Worm (Caenorhabditis elegans) whole organism, L1 larva: Measurements from ENCODE around the gene srxa-18.

Experiments
- C16A3.4 ChIP-seq: fragments of 150-350 bp; optimal IDR thresholded peaks from 2 replicates; lab custom pipeline; 2014; ENCODE audit warnings: missing biosample characterization, missing genetic modification characterization
- Y116A8C.19 ChIP-seq: sonication (generic microtip); optimal IDR thresholded peaks from 2 replicates; lab custom pipeline; 2016; ENCODE audit warnings: missing compliant biosample characterization, missing genetic modification characterization, borderline replicate concordance
- aha-1 ChIP-seq: fragments of 150-350 bp; optimal IDR thresholded peaks from 2 replicates; lab custom pipeline; 2014; ENCODE audit warnings: missing biosample characterization, missing genetic modification characterization
- aly-2 ChIP-seq: fragments of 150-350 bp; optimal IDR thresholded peaks from 2 replicates; lab custom pipeline; 2014; ENCODE audit warnings: missing biosample characterization, missing genetic modification characterization
- ceh-88 ChIP-seq: fragments of 200-800 bp; sonication (Bioruptor generic); IDR thresholded peaks from 2 replicates; pipeline ENCODE4 v1.3.6; 2022; ENCODE audit warnings: missing genetic modification characterization, missing compliant biosample characterization
- dpl-1 ChIP-seq, 3 experiments: fragments of 150-350 bp in 2 of 3; sonication (generic microtip) in 1 of 3; optimal IDR thresholded peaks; 2 replicates each; lab custom pipeline; 2014 to 2017; ENCODE audit warnings: missing biosample characterization in 3 of 3, missing genetic modification characterization in 3 of 3, missing genetic modification reagents in 3 of 3
- efl-1 ChIP-seq, 4 experiments: fragments of 150-350 bp; optimal IDR thresholded peaks in 3 of 4; peaks in 1 of 4; 1 replicate in 1 of 4; 2 replicates in 3 of 4; lab custom pipeline; 2014; ENCODE audit warnings: missing biosample characterization in 2 of 4, missing genetic modification characterization in 2 of 4, missing genetic modification reagents in 2 of 4
- efl-3 ChIP-seq: fragments of 200-800 bp; sonication (Bioruptor generic); optimal IDR thresholded peaks from 2 replicates; lab custom pipeline; 2018; ENCODE audit warnings: mild to moderate bottlenecking, missing genetic modification characterization, missing compliant biosample characterization
- egl-27 ChIP-seq, 2 experiments: fragments of 150-350 bp in 1 of 2; sonication (generic microtip); optimal IDR thresholded peaks; 3 replicates each; lab custom pipeline; 2017 to 2018; ENCODE audit warnings: missing biosample characterization in 2 of 2, missing genetic modification characterization in 2 of 2, missing genetic modification reagents in 2 of 2
- elt-2 ChIP-seq: sonication (generic microtip); optimal IDR thresholded peaks from 2 replicates; lab custom pipeline; 2016; ENCODE audit warnings: missing genetic modification characterization, mild to moderate bottlenecking, inconsistent platforms, missing compliant biosample characterization, missing genetic modification reagents
- elt-3 ChIP-seq, 6 experiments: fragments of 150-350 bp in 1 of 6; sonication (generic microtip); optimal IDR thresholded peaks; 2 replicates each; lab custom pipeline; 2017 to 2018; ENCODE audit warnings: missing biosample characterization in 6 of 6, missing genetic modification characterization in 6 of 6, inconsistent platforms in 1 of 6
- fkh-10 ChIP-seq: sonication (generic microtip); optimal IDR thresholded peaks from 2 replicates; lab custom pipeline; 2017; ENCODE audit warnings: missing biosample characterization, missing genetic modification reagents, missing genetic modification characterization
- fkh-4 ChIP-seq: sonication (generic microtip); optimal IDR thresholded peaks from 2 replicates; lab custom pipeline; 2016; ENCODE audit warnings: missing compliant biosample characterization, missing genetic modification characterization, borderline replicate concordance
- fkh-8 ChIP-seq: sonication (generic microtip); optimal IDR thresholded peaks from 2 replicates; lab custom pipeline; 2016; ENCODE audit warnings: mild to moderate bottlenecking, missing genetic modification characterization, missing compliant biosample characterization
- fos-1 ChIP-seq: fragments of 150-350 bp; optimal IDR thresholded peaks from 2 replicates; lab custom pipeline; 2014; ENCODE audit warnings: missing biosample characterization, missing genetic modification characterization
- grh-1 ChIP-seq: fragments of 200-800 bp; sonication (Bioruptor generic); IDR thresholded peaks from 2 replicates; pipeline ENCODE4 v1.3.6; 2022; ENCODE audit warnings: missing genetic modification reagents, missing genetic modification characterization, missing compliant biosample characterization
- hlh-17 ChIP-seq: fragments of 200-800 bp; sonication (Bioruptor generic); optimal IDR thresholded peaks from 2 replicates; lab custom pipeline; 2018; ENCODE audit warnings: missing genetic modification characterization, mild to moderate bottlenecking, missing compliant biosample characterization, moderate library complexity, borderline replicate concordance
- hpl-2 ChIP-seq: fragments of 150-350 bp; optimal IDR thresholded peaks from 2 replicates; lab custom pipeline; 2014; ENCODE audit warnings: missing biosample characterization, missing genetic modification reagents, missing genetic modification characterization
- irx-1 ChIP-seq: sonication (generic microtip); optimal IDR thresholded peaks from 2 replicates; lab custom pipeline; 2016; ENCODE audit warnings: missing genetic modification characterization, missing compliant biosample characterization
- isw-1 ChIP-seq: fragments of 200-800 bp; sonication (Bioruptor generic); IDR thresholded peaks from 2 replicates; pipeline ENCODE4 v1.3.6; 2022; ENCODE audit warnings: missing genetic modification characterization, missing compliant biosample characterization
- lin-14 ChIP-seq: fragments of 200-800 bp; sonication (Bioruptor generic); optimal IDR thresholded peaks from 2 replicates; lab custom pipeline; 2018; ENCODE audit warnings: mild to moderate bottlenecking, missing genetic modification characterization, moderate library complexity, missing compliant biosample characterization
- lin-15B ChIP-seq: fragments of 150-350 bp; sonication (generic microtip); optimal IDR thresholded peaks from 3 replicates; lab custom pipeline; 2014; ENCODE audit warnings: missing biosample characterization, missing genetic modification characterization
- lin-39 ChIP-seq: fragments of 150-350 bp; optimal IDR thresholded peaks from 2 replicates; lab custom pipeline; 2014; ENCODE audit warnings: missing biosample characterization, missing genetic modification reagents, missing genetic modification characterization
- lsy-2 ChIP-seq, 2 experiments: fragments of 150-350 bp; optimal IDR thresholded peaks; 2 replicates each; lab custom pipeline; 2014; ENCODE audit warnings: missing biosample characterization in 2 of 2, missing genetic modification characterization in 2 of 2
- mab-9 ChIP-seq: fragments of 200-800 bp; sonication (Bioruptor generic); IDR thresholded peaks from 2 replicates; pipeline ENCODE4 v1.3.6; 2022; ENCODE audit warnings: missing genetic modification reagents, missing genetic modification characterization, missing compliant biosample characterization
- mef-2 ChIP-seq: fragments of 150-350 bp; optimal IDR thresholded peaks from 2 replicates; lab custom pipeline; 2014; ENCODE audit warnings: missing biosample characterization, missing genetic modification characterization
- nhr-11 ChIP-seq: fragments of 150-350 bp; optimal IDR thresholded peaks from 2 replicates; lab custom pipeline; 2014; ENCODE audit warnings: missing biosample characterization, missing genetic modification characterization
- nhr-12 ChIP-seq: sonication (generic microtip); optimal IDR thresholded peaks from 2 replicates; lab custom pipeline; 2017; ENCODE audit warnings: missing biosample characterization, missing genetic modification characterization
- nhr-19 ChIP-seq: fragments of 200-800 bp; sonication (Bioruptor generic); conservative IDR thresholded peaks from 2 replicates; pipeline ENCODE4 v1.3.6; 2022; ENCODE audit warnings: missing genetic modification characterization, missing compliant biosample characterization
- nhr-20 ChIP-seq: sonication (generic microtip); optimal IDR thresholded peaks from 2 replicates; lab custom pipeline; 2016; ENCODE audit warnings: mild to moderate bottlenecking, missing genetic modification characterization, missing compliant biosample characterization
- nhr-71 ChIP-seq: sonication (generic microtip); optimal IDR thresholded peaks from 2 replicates; lab custom pipeline; 2016; ENCODE audit warnings: mild to moderate bottlenecking, missing genetic modification characterization, moderate library complexity, missing compliant biosample characterization
- nhr-85 ChIP-seq: sonication (generic microtip); peaks from one replicate; lab custom pipeline; 2016; ENCODE audit warnings: missing genetic modification characterization, inconsistent platforms, missing compliant biosample characterization
- pax-3 ChIP-seq: fragments of 200-800 bp; sonication (Bioruptor generic); optimal IDR thresholded peaks from 2 replicates; lab custom pipeline; 2018; ENCODE audit warnings: mild to moderate bottlenecking, missing genetic modification characterization, moderate library complexity, missing compliant biosample characterization
- rnt-1 ChIP-seq: sonication (generic microtip); optimal IDR thresholded peaks from 2 replicates; lab custom pipeline; 2016; ENCODE audit warnings: mild to moderate bottlenecking, missing genetic modification characterization, moderate library complexity, missing compliant biosample characterization
- sptf-1 ChIP-seq: fragments of 150-350 bp; optimal IDR thresholded peaks from 2 replicates; lab custom pipeline; 2014; ENCODE audit warnings: missing biosample characterization, missing genetic modification characterization
- swsn-7 ChIP-seq: sonication (generic microtip); optimal IDR thresholded peaks from 2 replicates; lab custom pipeline; 2016; ENCODE audit warnings: missing genetic modification characterization, missing compliant biosample characterization
- tbx-2 ChIP-seq: sonication (generic microtip); optimal IDR thresholded peaks from 2 replicates; lab custom pipeline; 2016; ENCODE audit warnings: missing genetic modification characterization, missing compliant biosample characterization
- unc-130 ChIP-seq: fragments of 150-350 bp; optimal IDR thresholded peaks from 2 replicates; lab custom pipeline; 2017; ENCODE audit warnings: missing biosample characterization, missing genetic modification characterization, inconsistent platforms
- unc-30 ChIP-seq: sonication (generic microtip); optimal IDR thresholded peaks from 2 replicates; lab custom pipeline; 2017; ENCODE audit warnings: missing biosample characterization, missing genetic modification characterization
- unc-62 ChIP-seq: fragments of 150-350 bp; optimal IDR thresholded peaks from 2 replicates; lab custom pipeline; 2014; ENCODE audit warnings: missing biosample characterization, missing genetic modification reagents, missing genetic modification characterization
- unc-98 ChIP-seq: fragments of 200-800 bp; sonication (Bioruptor generic); IDR thresholded peaks from 2 replicates; pipeline ENCODE4 v1.3.6; 2022; ENCODE audit warnings: missing genetic modification characterization, missing compliant biosample characterization
- zip-4 ChIP-seq: fragments of 200-800 bp; sonication (Bioruptor generic); optimal IDR thresholded peaks from 2 replicates; lab custom pipeline; 2018; ENCODE audit warnings: mild to moderate bottlenecking, missing genetic modification characterization, moderate library complexity, missing compliant biosample characterization
- ztf-11 ChIP-seq, 2 experiments: sonication (generic microtip); optimal IDR thresholded peaks; 2 replicates each; lab custom pipeline; 2016 to 2017; ENCODE audit warnings: missing genetic modification characterization in 2 of 2, missing biosample characterization in 1 of 2, missing compliant biosample characterization in 1 of 2
- ztf-4 ChIP-seq: fragments of 150-350 bp; optimal IDR thresholded peaks from 2 replicates; lab custom pipeline; 2014; ENCODE audit warnings: missing biosample characterization, missing genetic modification characterization

Gene srxa-18

DNA sequence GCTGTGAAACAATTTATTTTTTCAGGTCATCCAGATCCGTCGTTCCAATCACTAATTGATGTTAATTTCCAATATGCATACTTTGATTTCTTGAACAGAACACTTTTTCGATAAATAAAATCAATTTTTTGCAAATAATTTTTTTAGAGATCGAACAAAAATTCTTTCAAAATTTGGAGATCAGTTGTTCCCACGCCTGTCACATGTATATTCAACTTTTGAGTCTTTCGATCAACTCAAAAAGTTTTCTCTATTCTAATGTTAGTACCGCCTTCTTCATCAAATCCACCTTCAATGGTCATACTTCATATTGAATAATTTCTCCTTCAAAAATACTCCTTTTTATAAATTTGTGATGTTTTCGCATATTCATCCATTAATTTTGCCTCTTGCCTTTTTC, 33.9 kb upstream of the srxa-18 start, which contains the start of gene srsx-29:
Gene srsx-29 (plus strand): TSS at position 301 of the 400 bp plus-strand sequence.
- no peak for TF ChIP-seq irx-1 (tag; lab: Kevin White, UChicago)
- no peak for TF ChIP-seq unc-30
- TF ChIP-seq aly-2: no peak
- TF ChIP-seq nhr-11 (tag; lab: Kevin White, UChicago): no peak
- no peak for TF ChIP-seq ztf-4
- no peak for TF ChIP-seq ztf-11 (tag; optimal IDR thresholded peaks at IDR 0.05; lab: Kevin White, UChicago)
- no peak for TF ChIP-seq elt-2 (tag; lab: Kevin White, UChicago)
- TF ChIP-seq efl-1 (optimal IDR thresholded peaks at IDR 0.05; lab: Kevin White, UChicago): no peak
- TF ChIP-seq efl-1 (GFP tag; optimal IDR thresholded peaks at IDR 0.05 in 1 of 2; lab: Kevin White, UChicago): no peak
- no peak for TF ChIP-seq nhr-85 (tag; lab: Kevin White, UChicago)
- no peak for TF ChIP-seq sptf-1 (tag; lab: Kevin White, UChicago)
- no peak for TF ChIP-seq C16A3.4 (tag; lab: Kevin White, UChicago)
- no peak for TF ChIP-seq dpl-1 (GFP tag; optimal IDR thresholded peaks at IDR 0.05; lab: Kevin White, UChicago)
- no peak for TF ChIP-seq hlh-17 (GFP tag; lab: Kevin White, UChicago)
- no peak for TF ChIP-seq grh-1 (GFP tag; lab: Robert Waterston, UW)
- TF ChIP-seq rnt-1: no peak
- TF ChIP-seq mef-2 (tag; lab: Kevin White, UChicago): no peak

DNA sequence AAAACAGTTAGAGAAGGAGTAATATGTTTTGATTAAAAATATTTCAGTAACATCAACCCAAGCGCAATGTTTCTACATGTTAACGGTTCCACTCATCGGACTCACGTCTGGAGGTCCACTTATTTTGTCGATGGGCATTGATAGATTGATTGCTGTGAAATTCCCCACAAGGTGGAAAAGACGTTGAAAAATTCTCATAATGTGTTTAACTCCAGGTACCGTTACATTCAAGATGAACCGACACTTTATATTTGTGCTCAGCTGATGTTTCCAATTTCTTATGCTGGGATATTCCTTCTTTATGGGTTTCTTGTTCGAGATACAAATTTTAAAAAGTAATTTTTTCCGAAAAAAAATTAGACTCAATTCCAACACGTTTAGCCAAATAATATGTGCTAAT, 32.3 kb upstream of the srxa-18 start:
- TF ChIP-seq aha-1 (tag; lab: Kevin White, UChicago) (no peak), nhr-12 (tag; lab: Kevin White, UChicago) (no peak), isw-1 (GFP tag; lab: Robert Waterston, UW) (no peak), lin-39 (tag; lab: Kevin White, UChicago) (no peak)
- TF ChIP-seq, all 84 proteins: peak for 0

DNA sequence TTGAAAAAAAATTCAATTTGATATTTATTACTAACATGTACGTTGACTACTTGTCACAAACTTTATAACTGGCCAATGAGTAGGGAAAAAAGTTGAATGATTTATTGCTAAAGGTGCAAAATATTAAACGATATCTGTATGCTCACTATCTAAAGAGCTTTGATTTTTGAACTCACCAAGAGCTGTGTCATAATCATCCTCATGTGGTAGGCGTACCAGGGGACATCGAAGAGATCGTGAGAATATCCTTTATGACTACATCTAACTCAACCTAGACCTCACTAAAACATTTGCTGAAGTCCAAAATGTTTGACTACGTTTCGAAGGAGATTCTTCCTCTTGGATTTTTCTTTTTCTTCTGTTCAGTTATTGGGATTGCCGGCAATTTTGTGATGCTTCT, 31.5 kb upstream of the srxa-18 start, which contains the start of gene srsx-28:
Gene srsx-28 (plus strand): TSS at position 301 of the 400 bp plus-strand sequence.
- no peak for TF ChIP-seq hpl-2 (GFP tag; lab: Kevin White, UChicago)
- no peak for TF ChIP-seq unc-98 (GFP tag; lab: Robert Waterston, UW)
- TF ChIP-seq, all 84 proteins: peak for 0

DNA sequence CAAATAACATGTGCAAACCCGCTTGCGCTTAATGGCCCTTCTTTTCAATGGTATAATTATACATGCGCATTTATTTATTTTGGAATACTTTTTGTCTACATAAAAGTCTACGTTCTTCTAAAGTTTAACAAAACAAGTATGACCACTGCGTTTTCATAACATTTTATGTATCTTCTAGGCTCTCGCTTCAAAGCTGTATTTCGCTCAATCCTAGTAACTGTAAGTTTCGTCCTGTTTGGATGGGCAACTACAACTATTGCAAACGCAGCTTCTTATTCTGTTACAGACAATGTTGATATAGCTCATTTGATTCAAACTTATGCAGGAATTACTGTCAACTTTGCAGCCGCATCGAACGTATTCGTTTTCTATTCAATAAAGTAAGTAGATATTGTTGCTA, 28.9 kb upstream of the srxa-18 start, which contains the start of gene srsx-27:
Gene srsx-27 (plus strand): TSS at position 301 of the 400 bp plus-strand sequence.
- no peak for TF ChIP-seq egl-27 (tag; optimal IDR thresholded peaks at IDR 0.05; lab: Kevin White, UChicago)
- no peak for TF ChIP-seq aha-1 (tag; lab: Kevin White, UChicago)
- no peak for TF ChIP-seq fkh-10 (GFP tag; lab: Kevin White, UChicago)
- TF ChIP-seq nhr-20: no peak
- TF ChIP-seq tbx-2 (tag; lab: Kevin White, UChicago): no peak
- TF ChIP-seq unc-130: no peak
- TF ChIP-seq Y116A8C.19 (tag; lab: Kevin White, UChicago): no peak
- TF ChIP-seq pax-3 (tag; lab: Kevin White, UChicago): no peak
- TF ChIP-seq grh-1 (GFP tag; lab: Robert Waterston, UW): no peak
- no peak for TF ChIP-seq mab-9
- TF ChIP-seq elt-3 (tag; optimal IDR thresholded peaks at IDR 0.05; lab: Kevin White, UChicago): no peak
- no peak for TF ChIP-seq C16A3.4 (tag; lab: Kevin White, UChicago)
- TF ChIP-seq unc-62 (GFP tag; lab: Kevin White, UChicago): no peak
- TF ChIP-seq efl-3: no peak
- no peak for TF ChIP-seq hpl-2 (GFP tag; lab: Kevin White, UChicago)
- no peak for TF ChIP-seq hlh-17 (GFP tag; lab: Kevin White, UChicago)
- no peak for TF ChIP-seq ceh-88 (GFP tag; lab: Robert Waterston, UW)
- TF ChIP-seq, all 84 proteins: peak for 0

DNA sequence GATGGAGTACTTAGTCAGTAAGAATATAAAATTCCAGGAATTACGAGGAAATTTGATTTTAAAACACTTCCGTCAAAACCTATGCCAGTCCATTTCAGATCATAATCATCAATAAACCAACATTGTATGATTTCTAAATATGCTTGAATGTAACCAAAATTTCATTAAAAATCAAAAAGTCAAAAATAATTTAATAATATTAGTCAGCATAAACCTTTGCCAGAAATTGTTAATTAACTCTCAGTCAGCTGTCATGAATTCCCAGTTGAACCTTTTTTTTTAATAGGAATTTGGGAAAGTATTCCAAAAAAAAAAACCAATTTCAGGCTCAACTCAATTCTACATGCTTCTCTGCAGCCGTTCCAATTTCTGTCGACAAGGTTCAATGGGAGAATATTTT, 27.6 kb upstream of the srxa-18 start, which contains the start of gene srsx-26:
Gene srsx-26 (plus strand): TSS at position 301 of the 400 bp plus-strand sequence.
- TF ChIP-seq lin-15B: no peak
- TF ChIP-seq fkh-8 (tag; lab: Kevin White, UChicago): peak; percentile 56
- TF ChIP-seq lin-14 (GFP tag; lab: Kevin White, UChicago): no peak
- no peak for TF ChIP-seq swsn-7 (tag; lab: Kevin White, UChicago)
- TF ChIP-seq nhr-19 (GFP tag; lab: Robert Waterston, UW): no peak
- TF ChIP-seq fkh-4: no peak
- no peak for TF ChIP-seq zip-4 (GFP tag; lab: Kevin White, UChicago)
- TF ChIP-seq nhr-71 (tag; lab: Kevin White, UChicago): peak; percentile 30
- no peak for TF ChIP-seq fos-1 (tag; lab: Kevin White, UChicago)
- TF ChIP-seq lsy-2 (tag; optimal IDR thresholded peaks at IDR 0.05; lab: Kevin White, UChicago): no peak
- TF ChIP-seq efl-1 (optimal IDR thresholded peaks at IDR 0.05; lab: Kevin White, UChicago): no peak
- no peak for TF ChIP-seq efl-1 (GFP tag; optimal IDR thresholded peaks at IDR 0.05 in 1 of 2; lab: Kevin White, UChicago)
- no peak for TF ChIP-seq tbx-2 (tag; lab: Kevin White, UChicago)
- no peak for TF ChIP-seq pax-3 (tag; lab: Kevin White, UChicago)
- no peak for TF ChIP-seq unc-30
